Worm (Caenorhabditis elegans) whole organism, L1 larva: ENCODE measurements around the gene R08C7.11.
A peak's percentile ranks its signal among the peaks of the same experiment; 100 is the strongest.

Experiments
- ceh-8 ChIP-seq: fragments of 200-800 bp; sonication (Bioruptor generic); optimal IDR thresholded peaks from 2 replicates; lab custom pipeline; 2018; ENCODE audit warnings: mild to moderate bottlenecking, missing genetic modification characterization, moderate library complexity, missing compliant biosample characterization
- ceh-88 ChIP-seq: fragments of 200-800 bp; sonication (Bioruptor generic); IDR thresholded peaks from 2 replicates; pipeline ENCODE4 v1.3.6; 2022; ENCODE audit warnings: missing genetic modification characterization, missing compliant biosample characterization
- ces-1 ChIP-seq: fragments of 150-350 bp; optimal IDR thresholded peaks from 2 replicates; lab custom pipeline; 2014; ENCODE audit warnings: missing biosample characterization, missing genetic modification reagents, missing genetic modification characterization
- efl-1 ChIP-seq, 4 experiments: fragments of 150-350 bp; optimal IDR thresholded peaks in 3 of 4; peaks in 1 of 4; 1 replicate in 1 of 4; 2 replicates in 3 of 4; lab custom pipeline; 2014; ENCODE audit warnings: missing biosample characterization in 2 of 4, missing genetic modification characterization in 2 of 4, missing genetic modification reagents in 2 of 4
- elt-3 ChIP-seq, 6 experiments: fragments of 150-350 bp in 1 of 6; sonication (generic microtip); optimal IDR thresholded peaks; 2 replicates each; lab custom pipeline; 2017 to 2018; ENCODE audit warnings: missing biosample characterization in 6 of 6, missing genetic modification characterization in 6 of 6, inconsistent platforms in 1 of 6
- lir-3 ChIP-seq: sonication (generic microtip); optimal IDR thresholded peaks from 2 replicates; lab custom pipeline; 2016; ENCODE audit warnings: mild to moderate bottlenecking, missing genetic modification characterization, moderate library complexity, missing compliant biosample characterization; ENCODE audit not compliant: poor library complexity
- lsy-2 ChIP-seq, 2 experiments: fragments of 150-350 bp; optimal IDR thresholded peaks; 2 replicates each; lab custom pipeline; 2014; ENCODE audit warnings: missing biosample characterization in 2 of 2, missing genetic modification characterization in 2 of 2
- snpc-4 ChIP-seq: fragments of 150-350 bp; optimal IDR thresholded peaks from 2 replicates; lab custom pipeline; 2014; ENCODE audit warnings: missing biosample characterization, missing genetic modification characterization

DNA sequence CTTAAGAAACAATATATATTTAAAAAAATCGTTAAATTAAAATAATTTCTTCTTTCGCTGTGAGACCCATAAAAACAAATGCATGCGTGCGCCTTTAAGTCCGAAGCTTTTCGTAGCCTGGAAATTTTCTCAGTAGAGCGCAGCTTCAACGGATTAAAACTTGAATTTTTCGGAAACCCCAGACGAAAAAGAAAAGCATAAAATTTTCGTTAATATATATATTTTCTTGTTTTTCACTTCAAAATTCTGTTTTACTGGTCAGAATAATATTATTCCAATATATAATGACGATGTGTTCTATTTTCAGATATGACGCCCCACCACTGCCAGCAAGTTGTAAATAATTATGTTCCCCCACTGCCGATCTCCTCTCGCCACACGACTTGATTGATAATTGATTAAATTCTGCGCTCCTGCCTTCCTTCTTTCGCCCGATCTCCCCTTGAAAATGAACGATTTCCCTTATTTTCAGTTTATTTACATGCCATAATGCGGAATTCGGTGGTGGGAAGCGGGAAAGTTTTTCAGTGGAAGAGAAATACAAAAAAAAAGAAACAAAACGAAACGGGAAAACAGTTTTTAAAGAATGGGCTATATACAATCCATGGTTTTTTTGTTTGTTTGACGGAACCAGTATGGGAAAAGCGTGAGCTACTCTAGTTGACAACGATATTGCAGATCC, 13.4 kb upstream of the R08C7.11 start:
- TF ChIP-seq lir-3 (tag; lab: Kevin White, UChicago) (no peak), ceh-8 (GFP tag; lab: Kevin White, UChicago) (peak; percentile 7), lsy-2 (tag; optimal IDR thresholded peaks at IDR 0.05; lab: Kevin White, UChicago) (no peak), efl-1 (optimal IDR thresholded peaks at IDR 0.05; lab: Kevin White, UChicago) (peak in 1 of 2 experiments; percentile 17), efl-1 (GFP tag; optimal IDR thresholded peaks at IDR 0.05 in 1 of 2; lab: Kevin White, UChicago) (peak in 1 of 2 experiments; percentile 91), elt-3 (tag; optimal IDR thresholded peaks at IDR 0.05; lab: Kevin White, UChicago) (no peak), ceh-88 (GFP tag; lab: Robert Waterston, UW) (0 out of 2 replicates have a peak, but pooled peaks have one; percentile 51), snpc-4 (tag; lab: Kevin White, UChicago) (no peak), ces-1 (no peak)
